Fruit fly (Drosophila melanogaster) whole organism, embryonic: ENCODE results near the gene CG9328.
A peak's percentile ranks its signal among the peaks of the same experiment; 100 is the strongest.

ENCODE experiments used
- Adf1 ChIP-seq: fragments of 200-800 bp; sonication (Bioruptor generic); IDR thresholded peaks from 2 replicates; pipeline ENCODE4 v1.3.6; 2022; ENCODE audit warnings: missing biosample characterization, missing genetic modification characterization
- Asciz ChIP-seq: fragments of 200-800 bp; sonication (Bioruptor generic); optimal IDR thresholded peaks from 2 replicates; lab custom pipeline; 2017; ENCODE audit warnings: missing biosample characterization, mild to moderate bottlenecking, missing genetic modification characterization, missing genetic modification reagents
- CG10274 ChIP-seq: fragments of 200-800 bp; sonication (Bioruptor generic); optimal IDR thresholded peaks from 3 replicates; lab custom pipeline; 2017; ENCODE audit warnings: missing biosample characterization, mild to moderate bottlenecking, missing genetic modification characterization
- CG10321 ChIP-seq: fragments of 200-800 bp; sonication (Bioruptor generic); IDR thresholded peaks from 2 replicates; pipeline ENCODE4 v1.3.6; 2022; ENCODE audit warnings: missing biosample characterization, missing genetic modification characterization
- CG10654 ChIP-seq: fragments of 200-800 bp; sonication (Bioruptor generic); optimal IDR thresholded peaks from 2 replicates; lab custom pipeline; 2016; ENCODE audit warnings: missing biosample characterization, missing genetic modification characterization
- CG10959 ChIP-seq: fragments of 200-800 bp; sonication (Bioruptor generic); IDR thresholded peaks from 2 replicates; pipeline ENCODE4 v1.3.6; 2022; ENCODE audit warnings: missing biosample characterization, missing genetic modification characterization
- CG11696 ChIP-seq: fragments of 200-800 bp; sonication (Bioruptor generic); IDR thresholded peaks from 2 replicates; pipeline ENCODE4 v1.3.6; 2022; ENCODE audit warnings: missing biosample characterization, missing genetic modification characterization
- CG12071 ChIP-seq: fragments of 200-800 bp; sonication (Bioruptor generic); optimal IDR thresholded peaks from 3 replicates; lab custom pipeline; 2018; ENCODE audit warnings: missing biosample characterization, mild to moderate bottlenecking, missing genetic modification characterization
- CG12299 ChIP-seq: fragments of 200-800 bp; sonication (Bioruptor generic); optimal IDR thresholded peaks from 2 replicates; lab custom pipeline; 2018; ENCODE audit warnings: missing biosample characterization, mild to moderate bottlenecking, missing genetic modification characterization
- CG1233 ChIP-seq: fragments of 200-800 bp; sonication (Bioruptor generic); optimal IDR thresholded peaks from 4 replicates; lab custom pipeline; 2018; ENCODE audit warnings: missing biosample characterization, mild to moderate bottlenecking, missing genetic modification characterization
- CG12942 ChIP-seq: fragments of 200-800 bp; sonication (Bioruptor generic); optimal IDR thresholded peaks from 3 replicates; lab custom pipeline; 2016; ENCODE audit warnings: missing biosample characterization, missing genetic modification characterization
- CG13424 ChIP-seq: fragments of 200-800 bp; sonication (Bioruptor generic); optimal IDR thresholded peaks from 2 replicates; lab custom pipeline; 2019; ENCODE audit warnings: missing biosample characterization, mild to moderate bottlenecking, missing genetic modification characterization, moderate library complexity
- CG14860 ChIP-seq: fragments of 200-800 bp; sonication (Bioruptor generic); IDR thresholded peaks from 3 replicates; pipeline ENCODE4 v1.3.6; 2022; ENCODE audit warnings: missing biosample characterization, missing genetic modification characterization; ENCODE audit not compliant: partially characterized antibody
- CG15514 ChIP-seq: fragments of 200-800 bp; sonication (Bioruptor generic); optimal IDR thresholded peaks from 3 replicates; lab custom pipeline; 2017; ENCODE audit warnings: missing biosample characterization, missing genetic modification characterization, mild to moderate bottlenecking, moderate library complexity, missing genetic modification reagents
- CG16815 ChIP-seq: fragments of 200-800 bp; sonication (Bioruptor generic); optimal IDR thresholded peaks from 3 replicates; lab custom pipeline; 2017; ENCODE audit warnings: missing biosample characterization, mild to moderate bottlenecking, missing genetic modification characterization
- CG17359 ChIP-seq: fragments of 200-800 bp; sonication (Bioruptor generic); optimal IDR thresholded peaks from 3 replicates; lab custom pipeline; 2018; ENCODE audit warnings: missing biosample characterization, mild to moderate bottlenecking, missing genetic modification characterization, moderate library complexity
- CG17361 ChIP-seq: fragments of 200-800 bp; sonication (Bioruptor generic); IDR thresholded peaks from 3 replicates; pipeline ENCODE4 v1.3.6; 2022; ENCODE audit warnings: missing biosample characterization, missing genetic modification characterization
- CG17802 ChIP-seq: fragments of 200-800 bp; sonication (Bioruptor generic); optimal IDR thresholded peaks from 2 replicates; lab custom pipeline; 2018; ENCODE audit warnings: missing biosample characterization, mild to moderate bottlenecking, missing genetic modification characterization, moderate library complexity
- CG30020 ChIP-seq: fragments of 200-800 bp; optimal IDR thresholded peaks from 2 replicates; lab custom pipeline; 2019; ENCODE audit warnings: missing biosample characterization, mild to moderate bottlenecking, missing genetic modification characterization, moderate library complexity
- CG3065 ChIP-seq: fragments of 200-800 bp; sonication (Bioruptor generic); optimal IDR thresholded peaks from 2 replicates; lab custom pipeline; 2016; ENCODE audit warnings: missing biosample characterization, missing genetic modification characterization
- CG3407 ChIP-seq: fragments of 200-800 bp; sonication (Bioruptor generic); optimal IDR thresholded peaks from 2 replicates; lab custom pipeline; 2018; ENCODE audit warnings: missing biosample characterization, mild to moderate bottlenecking, missing genetic modification characterization
- CG8924 ChIP-seq: fragments of 200-800 bp; optimal IDR thresholded peaks from 3 replicates; lab custom pipeline; 2019; ENCODE audit warnings: missing biosample characterization, mild to moderate bottlenecking, missing genetic modification characterization, moderate library complexity
- CG9932 ChIP-seq: fragments of 200-800 bp; sonication (Bioruptor generic); IDR thresholded peaks from 2 replicates; pipeline ENCODE4 v1.3.6; 2022; ENCODE audit warnings: missing biosample characterization, missing genetic modification characterization
- E2f2 ChIP-seq: fragments of 200-800 bp; sonication (Bioruptor generic); IDR thresholded peaks from 2 replicates; pipeline ENCODE4 v1.3.6; 2022; ENCODE audit warnings: missing biosample characterization, missing genetic modification characterization
- ERR ChIP-seq: fragments of 200-800 bp; sonication (Bioruptor generic); optimal IDR thresholded peaks from 2 replicates; lab custom pipeline; 2016; ENCODE audit warnings: missing biosample characterization, missing genetic modification characterization
- Fer3 ChIP-seq: fragments of 200-800 bp; sonication (Bioruptor generic); optimal IDR thresholded peaks from 2 replicates; lab custom pipeline; 2018; ENCODE audit warnings: missing biosample characterization, mild to moderate bottlenecking, missing genetic modification characterization, moderate library complexity
- Hey ChIP-seq: fragments of 200-800 bp; sonication (Bioruptor generic); optimal IDR thresholded peaks from 3 replicates; lab custom pipeline; 2018; ENCODE audit warnings: missing biosample characterization, mild to moderate bottlenecking, missing genetic modification characterization
- Mad ChIP-seq: fragments of 200-800 bp; sonication (Bioruptor generic); optimal IDR thresholded peaks from 2 replicates; lab custom pipeline; 2016; ENCODE audit warnings: missing biosample characterization, missing genetic modification characterization
- Mrtf ChIP-seq: fragments of 200-800 bp; sonication (Bioruptor generic); IDR thresholded peaks from 3 replicates; pipeline ENCODE4 v1.3.6; 2022; ENCODE audit warnings: missing biosample characterization, missing genetic modification characterization
- Pdp1 ChIP-seq, 2 experiments: fragments of 200-800 bp; sonication (Bioruptor generic); optimal IDR thresholded peaks; 3 replicates each; lab custom pipeline; 2016; ENCODE audit warnings: missing biosample characterization in 2 of 2, missing genetic modification characterization in 2 of 2, mild to moderate bottlenecking in 1 of 2, moderate library complexity in 1 of 2
- TFAM ChIP-seq: fragments of 200-800 bp; sonication (Bioruptor generic); optimal IDR thresholded peaks from 2 replicates; lab custom pipeline; 2017; ENCODE audit warnings: missing biosample characterization, missing genetic modification characterization, inconsistent platforms
- Trl ChIP-seq, 3 experiments: fragments of >200 bp in 2 of 3; fragments of 200-800 bp in 1 of 3; sonication (Bioruptor generic) in 1 of 3; optimal IDR thresholded peaks; 2 replicates in 1 of 3; 3 replicates in 2 of 3; lab custom pipeline; 2016 to 2017; ENCODE audit warnings: missing biosample characterization in 1 of 3, missing genetic modification characterization in 1 of 3
- ash1 ChIP-seq: fragments of 200-800 bp; sonication (Bioruptor generic); optimal IDR thresholded peaks from 2 replicates; lab custom pipeline; 2018; ENCODE audit warnings: missing biosample characterization, mild to moderate bottlenecking, missing genetic modification characterization
- br ChIP-seq: fragments of >200 bp; optimal IDR thresholded peaks from 2 replicates; lab custom pipeline; 2017
- cad ChIP-seq: fragments of >200 bp; optimal IDR thresholded peaks from 2 replicates; lab custom pipeline; 2017; ENCODE audit warnings: missing biosample characterization, missing genetic modification characterization
- disco-r ChIP-seq: fragments of 200-800 bp; sonication (Bioruptor generic); optimal IDR thresholded peaks from 2 replicates; lab custom pipeline; 2016; ENCODE audit warnings: missing biosample characterization, missing genetic modification characterization
- dpn ChIP-seq, 2 experiments: fragments of 200-800 bp; sonication (Bioruptor generic); optimal IDR thresholded peaks; 3 replicates each; lab custom pipeline; 2016; ENCODE audit warnings: missing biosample characterization in 2 of 2, missing genetic modification characterization in 2 of 2
- eyg ChIP-seq: fragments of 200-800 bp; sonication (Bioruptor generic); optimal IDR thresholded peaks from 3 replicates; lab custom pipeline; 2016; ENCODE audit warnings: missing biosample characterization, missing genetic modification characterization
- fd102C ChIP-seq: fragments of 200-800 bp; sonication (Bioruptor generic); optimal IDR thresholded peaks from 2 replicates; lab custom pipeline; 2018; ENCODE audit warnings: missing biosample characterization, mild to moderate bottlenecking, missing genetic modification characterization, moderate library complexity
- gcm2 ChIP-seq: fragments of 200-800 bp; sonication (Bioruptor generic); optimal IDR thresholded peaks from 2 replicates; lab custom pipeline; 2016; ENCODE audit warnings: missing biosample characterization, missing genetic modification characterization
- gro ChIP-seq: fragments of 200-800 bp; sonication (Bioruptor generic); optimal IDR thresholded peaks from 2 replicates; lab custom pipeline; 2016; ENCODE audit warnings: missing biosample characterization, missing genetic modification characterization
- hth ChIP-seq: fragments of >200 bp; optimal IDR thresholded peaks from 2 replicates; lab custom pipeline; 2017; ENCODE audit warnings: inconsistent platforms
- ken ChIP-seq: fragments of 200-800 bp; sonication (Bioruptor generic); IDR thresholded peaks from 3 replicates; pipeline ENCODE4 v1.3.6; 2022; ENCODE audit warnings: missing biosample characterization, missing genetic modification characterization
- mirr ChIP-seq: fragments of 200-800 bp; sonication (Bioruptor generic); optimal IDR thresholded peaks from 3 replicates; lab custom pipeline; 2018; ENCODE audit warnings: missing biosample characterization, mild to moderate bottlenecking, missing genetic modification characterization
- nom ChIP-seq: fragments of 200-800 bp; sonication (Bioruptor generic); optimal IDR thresholded peaks from 2 replicates; lab custom pipeline; 2017; ENCODE audit warnings: missing biosample characterization, missing genetic modification characterization, mild to moderate bottlenecking, moderate library complexity, missing genetic modification reagents
- pan ChIP-seq, 4 experiments: fragments of >200 bp in 3 of 4; fragments of 200-800 bp in 1 of 4; sonication (Bioruptor generic) in 1 of 4; optimal IDR thresholded peaks in 3 of 4; IDR thresholded peaks in 1 of 4; 2 replicates each; pipeline versions ENCODE4 v1.3.6 to Lab custom; 2017 to 2022; ENCODE audit warnings: missing biosample characterization in 2 of 4, missing genetic modification characterization in 2 of 4, mixed read lengths in 1 of 4
- pum ChIP-seq: fragments of 200-800 bp; sonication (Bioruptor generic); optimal IDR thresholded peaks from 2 replicates; lab custom pipeline; 2016; ENCODE audit warnings: missing biosample characterization, missing genetic modification characterization
- slp2 ChIP-seq: fragments of 200-800 bp; sonication (Bioruptor generic); optimal IDR thresholded peaks from 2 replicates; lab custom pipeline; 2016; ENCODE audit warnings: missing biosample characterization, missing genetic modification characterization
- toy ChIP-seq: fragments of 200-800 bp; sonication (Bioruptor generic); IDR thresholded peaks from 2 replicates; pipeline ENCODE4 v1.3.6; 2022; ENCODE audit warnings: missing biosample characterization, missing genetic modification characterization
- unc-4 ChIP-seq: fragments of 200-800 bp; sonication (Bioruptor generic); IDR thresholded peaks from 2 replicates; pipeline ENCODE4 v1.3.6; 2022; ENCODE audit warnings: missing biosample characterization, missing genetic modification characterization; ENCODE audit not compliant: partially characterized antibody

Gene CG9328

dm6 chr2L:20752160-20752559 lies 45.4 kb upstream of the CG9328 start, which contains the start of the genes Amacr and Ns4 (continued):
- TF ChIP-seq dpn (GFP tag; optimal IDR thresholded peaks at IDR 0.05; lab: Kevin White, UChicago), result peak; percentile 47 to 61
- TF ChIP-seq hth, result no peak
- TF ChIP-seq CG9932, result peak; percentile 66
- no peak for TF ChIP-seq Asciz
- no peak for TF ChIP-seq mirr (GFP tag; lab: Kevin White, UChicago)
- TF ChIP-seq unc-4, result 0 out of 2 replicates have a peak, but pooled peaks have one; percentile 22
- TF ChIP-seq Hey, result no peak
- no peak for TF ChIP-seq CG10959 (GFP tag; lab: Robert Waterston, UW)
- TF ChIP-seq slp2 (GFP tag; lab: Kevin White, UChicago), result peak; percentile 47
- TF ChIP-seq CG11696, result 0 out of 2 replicates have a peak, but pooled peaks have one; percentile 10
- TF ChIP-seq CG17802 (tag; lab: Kevin White, UChicago), result no peak
- peak; percentile 1 for TF ChIP-seq CG16815 (GFP tag; lab: Kevin White, UChicago)
- TF ChIP-seq CG14860, result no peak
- no peak for TF ChIP-seq toy (GFP tag; lab: Robert Waterston, UW)
- TF ChIP-seq CG12299, result no peak
- peak; percentile 41 for TF ChIP-seq gro (GFP tag; lab: Kevin White, UChicago)
- peak; percentile 20 for TF ChIP-seq CG12942
- TF ChIP-seq pum, result peak; percentile 53
- TF ChIP-seq fd102C (GFP tag; lab: Kevin White, UChicago), result no peak
- TF ChIP-seq disco-r (GFP tag; lab: Kevin White, UChicago), result no peak
- no peak for TF ChIP-seq CG12071 (GFP tag; lab: Kevin White, UChicago)
- peak; percentile 65 for TF ChIP-seq CG13424 (tag; lab: Kevin White, UChicago)
- TF ChIP-seq ERR (GFP tag; lab: Kevin White, UChicago), result peak; percentile 49
- TF ChIP-seq Mad, result peak; percentile 36
- no peak for TF ChIP-seq cad
- TF ChIP-seq CG17359 (tag; lab: Kevin White, UChicago), result no peak
- TF ChIP-seq CG15514, result peak; percentile 6
- TF ChIP-seq CG10274, result no peak
- no peak for TF ChIP-seq eyg (GFP tag; lab: Kevin White, UChicago)
- TF ChIP-seq Mrtf (GFP tag; lab: Robert Waterston, UW), result no peak
- no peak for TF ChIP-seq CG17361 (GFP tag; lab: Robert Waterston, UW)
- TF ChIP-seq E2f2 (GFP tag; lab: Robert Waterston, UW), result peak; percentile 38; the same call in 1 of the 2 replicates
- peak; percentile 50 to 56 for TF ChIP-seq Pdp1 (GFP tag; optimal IDR thresholded peaks at IDR 0.05; lab: Kevin White, UChicago)
- TF ChIP-seq Adf1 (GFP tag; lab: Robert Waterston, UW), result 0 out of 2 replicates have a peak, but pooled peaks have one; percentile 20
- no peak for TF ChIP-seq CG3065
- TF ChIP-seq CG1233, result no peak
- peak; percentile 12 for TF ChIP-seq Fer3
- TF ChIP-seq CG8924, result no peak
- no peak for TF ChIP-seq Trl (optimal IDR thresholded peaks at IDR 0.05; lab: Kevin White, UChicago)
- peak; percentile 36 for TF ChIP-seq Trl (GFP tag; optimal IDR thresholded peaks at IDR 0.05; lab: Kevin White, UChicago)
- no peak for TF ChIP-seq pan (optimal IDR thresholded peaks at IDR 0.05; lab: Kevin White, UChicago)
- TF ChIP-seq pan (GFP tag; optimal IDR thresholded peaks at IDR 0.05 in 1 of 2, IDR thresholded peaks at IDR 0.05 in 1 of 2), result peak in 1 of 2 experiments; percentile 57
- no peak for TF ChIP-seq CG3407
- no peak for TF ChIP-seq TFAM (GFP tag; lab: Kevin White, UChicago)
- TF ChIP-seq CG30020, result peak; percentile 29
- TF ChIP-seq ash1, result no peak
- TF ChIP-seq gcm2 (GFP tag; lab: Kevin White, UChicago), result no peak
- TF ChIP-seq nom (GFP tag; lab: Kevin White, UChicago), result peak; percentile 76
- TF ChIP-seq br, result no peak
- no peak for TF ChIP-seq CG10654 (GFP tag; lab: Kevin White, UChicago)
- 0 out of 3 replicates have a peak, but pooled peaks have one; percentile 28 for TF ChIP-seq ken (GFP tag; lab: Robert Waterston, UW)
- TF ChIP-seq CG10321 (GFP tag; lab: Robert Waterston, UW), result peak; percentile 18; the same call in 1 of the 2 replicates
